Worm (Caenorhabditis elegans) whole organism, L2 larva: ENCODE results near the gene gly-7.

ENCODE experiments used
- blmp-1 ChIP-seq: sonication (generic microtip); optimal IDR thresholded peaks from 2 replicates; lab custom pipeline; 2017; ENCODE audit warnings: missing genetic modification characterization, mild to moderate bottlenecking, missing compliant biosample characterization, antibody characterized with exemption, moderate library complexity; ENCODE audit not compliant: insufficient read depth
- dmd-4 ChIP-seq: sonication (generic microtip); optimal IDR thresholded peaks from 2 replicates; lab custom pipeline; 2017; ENCODE audit warnings: missing biosample characterization, missing genetic modification characterization
- lin-13 ChIP-seq: fragments of 150-350 bp; optimal IDR thresholded peaks from 2 replicates; lab custom pipeline; 2014; ENCODE audit warnings: missing biosample characterization, missing genetic modification reagents, missing genetic modification characterization
- nhr-11 ChIP-seq: fragments of 150-350 bp; optimal IDR thresholded peaks from 2 replicates; lab custom pipeline; 2014; ENCODE audit warnings: missing biosample characterization, missing genetic modification characterization
- nhr-23 ChIP-seq: fragments of 150-350 bp; optimal IDR thresholded peaks from 2 replicates; lab custom pipeline; 2014; ENCODE audit warnings: missing biosample characterization, missing genetic modification reagents, missing genetic modification characterization
- nhr-237 ChIP-seq: fragments of 150-350 bp; optimal IDR thresholded peaks from 2 replicates; lab custom pipeline; 2014; ENCODE audit warnings: missing biosample characterization, missing genetic modification characterization
- nhr-77 ChIP-seq: fragments of 150-350 bp; optimal IDR thresholded peaks from 2 replicates; lab custom pipeline; 2014; ENCODE audit warnings: missing biosample characterization, missing genetic modification characterization
- sma-3 ChIP-seq: sonication (generic microtip); optimal IDR thresholded peaks from 2 replicates; lab custom pipeline; 2016; ENCODE audit warnings: missing genetic modification reagents, missing genetic modification characterization, missing compliant biosample characterization
- snpc-4 ChIP-seq: fragments of 150-350 bp; optimal IDR thresholded peaks from 2 replicates; lab custom pipeline; 2014; ENCODE audit warnings: missing biosample characterization, missing genetic modification characterization

DNA sequence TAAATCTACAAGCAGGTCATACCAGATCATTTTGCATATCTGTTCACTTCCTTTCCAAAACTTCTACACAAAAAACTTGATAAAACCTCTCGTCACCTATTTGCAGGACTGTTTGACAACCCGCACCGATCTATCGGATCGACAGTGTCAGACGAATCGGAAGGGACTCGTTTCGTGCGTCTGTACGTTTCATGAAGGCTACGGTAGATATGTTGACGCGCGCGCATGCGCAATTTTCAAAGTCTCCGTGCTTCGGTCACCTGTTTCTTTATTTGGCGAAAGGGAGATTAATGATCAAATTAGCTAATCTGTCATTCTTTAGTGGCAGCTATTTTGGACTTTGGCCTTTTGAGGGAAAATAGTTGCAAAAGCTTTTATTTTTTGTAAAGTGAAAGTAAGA, 31.6 kb downstream of the gly-7 start:
- peak; percentile 26 for TF ChIP-seq sma-3 (GFP tag; lab: Kevin White, UChicago)
- no peak for TF ChIP-seq nhr-11
- peak; percentile 59 for TF ChIP-seq blmp-1 (tag; lab: Kevin White, UChicago)
- no peak for TF ChIP-seq snpc-4 (tag; lab: Kevin White, UChicago)
- TF ChIP-seq nhr-23 (tag; lab: Kevin White, UChicago) = no peak
- no peak for TF ChIP-seq dmd-4 (tag; lab: Kevin White, UChicago)
- no peak for TF ChIP-seq nhr-77
- TF ChIP-seq lin-13 (GFP tag; lab: Kevin White, UChicago) = no peak
- TF ChIP-seq nhr-237 (tag; lab: Kevin White, UChicago) = no peak
